Worm (Caenorhabditis elegans) whole organism, midembryonic: ENCODE data around the gene C27D6.11.

Source experiments
- cog-1 ChIP-seq: sonication (generic microtip); optimal IDR thresholded peaks from 2 replicates; lab custom pipeline; 2016; ENCODE audit warnings: missing genetic modification characterization, missing compliant biosample characterization
- flt-1 ChIP-seq: fragments of 200-800 bp; sonication (Bioruptor generic); IDR thresholded peaks from 2 replicates; pipeline ENCODE4 v1.3.6; 2022; ENCODE audit warnings: missing genetic modification characterization, missing compliant biosample characterization
- med-1 ChIP-seq: sonication (generic microtip); optimal IDR thresholded peaks from 2 replicates; lab custom pipeline; 2017; ENCODE audit warnings: missing genetic modification characterization, mild to moderate bottlenecking, missing compliant biosample characterization, antibody characterized with exemption, missing genetic modification reagents; ENCODE audit not compliant: insufficient read depth
- tab-1 ChIP-seq: fragments of 200-800 bp; sonication (Bioruptor generic); IDR thresholded peaks from 2 replicates; pipeline ENCODE4 v1.3.6; 2022; ENCODE audit warnings: missing genetic modification characterization, missing compliant biosample characterization

- TF ChIP-seq flt-1 (GFP tag; lab: Robert Waterston, UW) (no peak), cog-1 (no peak), tab-1 (GFP tag; lab: Robert Waterston, UW) (no peak), med-1 (GFP tag; lab: Kevin White, UChicago) (no peak)
Observed at ce11 chrII:5171610-5172009, 10.6 kb upstream of the C27D6.11 start, which contains the start of gene C27D6.15.
